Fruit fly (Drosophila melanogaster) S2 (cell line): Measurements from ENCODE around the gene CG9147.

Experiments used
- CG8478 ChIP-seq: fragments of >200 bp; optimal IDR thresholded peaks from 2 replicates; lab custom pipeline; 2018
- CTCF ChIP-seq, 2 experiments: fragments of >200 bp; optimal IDR thresholded peaks; 2 replicates each; lab custom pipeline; 2018

- TF ChIP-seq CTCF (optimal IDR thresholded peaks at IDR 0.05; lab: Kevin White, UChicago), result no peak
- no peak for TF ChIP-seq CG8478 (lab: Kevin White, UChicago)
These were observed 43.6 kb downstream of the CG9147 start for dm6 chr2L:6109313-6109847.
